1 worm cellular context compared by ENCODE assay signal in genomic region chrIII:5936992-5937391, ce11.
TF ChIP-seq lines count a peak whose summit lies in the region.

EGAP1.1 (minus strand) TSS chrIII:5937220.

TF ChIP-seq in whole organism, L1 larva, 84 proteins besides CTCF, POLR2A, EP300 and RAD21 (continued from another document):
- peak; percentile 30 for TF ChIP-seq fkh-8 (tag; optimal IDR thresholded peaks at IDR 0.05; lab: Kevin White, UChicago)
